Fruit fly (Drosophila melanogaster): ENCODE data around the gene Ir7e.
A peak's percentile ranks its signal among the peaks of the same experiment; 100 is the strongest.

Gene Ir7e

dm6 chrX:7901153-7902038, 19.9 kb upstream of the Ir7e start, which contains the start of the genes RpS6 and bys (continued):
- TF ChIP-seq Hr78 (GFP tag; optimal IDR thresholded peaks at IDR 0.05) (no peak), rib (GFP tag; IDR thresholded peaks at IDR 0.05) (peak; percentile 60; the same call in 1 of the 2 replicates), CG1603 (tag; optimal IDR thresholded peaks at IDR 0.05) (peak; percentile 61), tll (GFP tag; optimal IDR thresholded peaks at IDR 0.05) (no peak), Dbx (GFP tag; IDR thresholded peaks at IDR 0.05) (peak; percentile 25; the same call in 1 of the 3 replicates), CG11504 (tag; optimal IDR thresholded peaks at IDR 0.05) (peak; percentile 46), Myb (GFP tag; optimal IDR thresholded peaks at IDR 0.05) (no peak), hkb (optimal IDR thresholded peaks at IDR 0.05) (no peak), hkb (GFP tag; IDR thresholded peaks at IDR 0.05) (peak; percentile 35; the same call in 1 of the 2 replicates), CG7556 (GFP tag; optimal IDR thresholded peaks at IDR 0.05) (peak; percentile 49), CG2712 (tag; optimal IDR thresholded peaks at IDR 0.05) (peak; percentile 39), Bteb2 (GFP tag; optimal IDR thresholded peaks at IDR 0.05) (peak; percentile 58), Dip2 (GFP tag; IDR thresholded peaks at IDR 0.05) (no peak), CG43689 (GFP tag; IDR thresholded peaks at IDR 0.05) (no peak), pho (GFP tag; optimal IDR thresholded peaks at IDR 0.05) (no peak), CG4820 (GFP tag; optimal IDR thresholded peaks at IDR 0.05) (peak; percentile 8), ttk (GFP tag; IDR thresholded peaks at IDR 0.05) (peak; percentile 51; the same call in 1 of the 2 replicates), abd-A (tag; optimal IDR thresholded peaks at IDR 0.05) (no peak), gcm2 (GFP tag; optimal IDR thresholded peaks at IDR 0.05) (no peak), Stat92E (GFP tag; optimal IDR thresholded peaks at IDR 0.05) (peak in 1 of 3 experiments; percentile 31), Taf1 (GFP tag; IDR thresholded peaks at IDR 0.05) (no peak; the same call in 1 of the 2 replicates), Camta (GFP tag; optimal IDR thresholded peaks at IDR 0.05) (no peak), CG6654 (GFP tag; optimal IDR thresholded peaks at IDR 0.05) (no peak), run (tag; optimal IDR thresholded peaks at IDR 0.05) (peak; percentile 7), CG1647 (GFP tag; optimal IDR thresholded peaks at IDR 0.05) (no peak), ind (GFP tag; optimal IDR thresholded peaks at IDR 0.05) (peak; percentile 38), tin (GFP tag; optimal IDR thresholded peaks at IDR 0.05) (peak; percentile 36), cas (GFP tag; IDR thresholded peaks at IDR 0.05) (no peak), Max (GFP tag; optimal IDR thresholded peaks at IDR 0.05) (peak; percentile 74), Fer1 (GFP tag; optimal IDR thresholded peaks at IDR 0.05) (peak; percentile 59), amos (GFP tag; IDR thresholded peaks at IDR 0.05; ENCODE audit: partially characterized antibody) (peak; percentile 92), CG9932 (GFP tag; IDR thresholded peaks at IDR 0.05) (peak; percentile 74), gfzf (GFP tag; optimal IDR thresholded peaks at IDR 0.05) (no peak), grn (GFP tag; optimal IDR thresholded peaks at IDR 0.05) (no peak), ems (GFP tag; optimal IDR thresholded peaks at IDR 0.05) (no peak), Dek (tag; optimal IDR thresholded peaks at IDR 0.05) (no peak), CG10565 (GFP tag; optimal IDR thresholded peaks at IDR 0.05) (no peak), Sox102F (GFP tag; optimal IDR thresholded peaks at IDR 0.05) (no peak), twi (tag; optimal IDR thresholded peaks at IDR 0.05) (no peak), slbo (GFP tag; IDR thresholded peaks at IDR 0.05) (peak; percentile 81), CG3838 (GFP tag; optimal IDR thresholded peaks at IDR 0.05) (no peak), CG10274 (GFP tag; optimal IDR thresholded peaks at IDR 0.05) (peak; percentile 46), fd102C (GFP tag; optimal IDR thresholded peaks at IDR 0.05) (no peak), CG12236 (GFP tag; optimal IDR thresholded peaks at IDR 0.05) (no peak), HmgD (GFP tag; optimal IDR thresholded peaks at IDR 0.05) (no peak), CG9727 (GFP tag; optimal IDR thresholded peaks at IDR 0.05) (peak; percentile 74), Doc2 (GFP tag; IDR thresholded peaks at IDR 0.05) (no peak), NK7.1 (GFP tag; optimal IDR thresholded peaks at IDR 0.05) (no peak), Opbp (GFP tag; IDR thresholded peaks at IDR 0.05; ENCODE audit: partially characterized antibody) (peak; percentile 92)
